Worm (Caenorhabditis elegans) whole organism, L3 larva: Measurements from ENCODE around the gene fmo-4.

Experiments
- R02D3.7 ChIP-seq: fragments of 150-350 bp; optimal IDR thresholded peaks from 2 replicates; lab custom pipeline; 2014; ENCODE audit warnings: missing biosample characterization, missing genetic modification characterization
- ama-1 ChIP-seq: fragments of 150-350 bp; optimal IDR thresholded peaks from 2 replicates; lab custom pipeline; 2018
- daf-12 ChIP-seq: fragments of 150-350 bp; optimal IDR thresholded peaks from 2 replicates; lab custom pipeline; 2014; ENCODE audit warnings: missing biosample characterization, missing genetic modification reagents, missing genetic modification characterization
- elt-1 ChIP-seq: fragments of 150-350 bp; optimal IDR thresholded peaks from 2 replicates; lab custom pipeline; 2014; ENCODE audit warnings: missing biosample characterization, missing genetic modification characterization
- elt-2 ChIP-seq: sonication (generic microtip); optimal IDR thresholded peaks from 2 replicates; lab custom pipeline; 2016; ENCODE audit warnings: missing genetic modification reagents, mild to moderate bottlenecking, missing genetic modification characterization, missing compliant biosample characterization
- fkh-2 ChIP-seq: fragments of 150-350 bp; optimal IDR thresholded peaks from 2 replicates; lab custom pipeline; 2014; ENCODE audit warnings: missing biosample characterization, missing genetic modification reagents, missing genetic modification characterization
- hmg-11 ChIP-seq: sonication (generic microtip); optimal IDR thresholded peaks from 2 replicates; lab custom pipeline; 2016; ENCODE audit warnings: missing genetic modification characterization, missing compliant biosample characterization
- jun-1 ChIP-seq: fragments of 150-350 bp; optimal IDR thresholded peaks from 2 replicates; lab custom pipeline; 2014; ENCODE audit warnings: missing biosample characterization, missing genetic modification reagents, missing genetic modification characterization
- lin-15B ChIP-seq: fragments of 150-350 bp; optimal IDR thresholded peaks from 2 replicates; lab custom pipeline; 2014; ENCODE audit warnings: missing biosample characterization, missing genetic modification characterization
- lin-39 ChIP-seq: fragments of 150-350 bp; optimal IDR thresholded peaks from 2 replicates; lab custom pipeline; 2018; ENCODE audit warnings: missing biosample characterization, missing genetic modification reagents, missing genetic modification characterization
- lsy-12 ChIP-seq: sonication (generic microtip); optimal IDR thresholded peaks from 2 replicates; lab custom pipeline; 2016; ENCODE audit warnings: mild to moderate bottlenecking, missing genetic modification characterization, missing compliant biosample characterization
- mdl-1 ChIP-seq: fragments of 150-350 bp; optimal IDR thresholded peaks from 2 replicates; lab custom pipeline; 2014; ENCODE audit warnings: missing biosample characterization, missing genetic modification characterization
- mml-1 ChIP-seq: fragments of 150-350 bp; sonication (generic microtip); optimal IDR thresholded peaks from 3 replicates; lab custom pipeline; 2014; ENCODE audit warnings: missing biosample characterization, missing genetic modification characterization
- nfya-1 ChIP-seq: sonication (generic microtip); optimal IDR thresholded peaks from 2 replicates; lab custom pipeline; 2017; ENCODE audit warnings: missing genetic modification characterization, mild to moderate bottlenecking, missing compliant biosample characterization, antibody characterized with exemption, moderate library complexity; ENCODE audit not compliant: insufficient read depth
- nhr-23 ChIP-seq: fragments of 150-350 bp; optimal IDR thresholded peaks from 2 replicates; lab custom pipeline; 2014; ENCODE audit warnings: missing biosample characterization, missing genetic modification reagents, missing genetic modification characterization
- nhr-43 ChIP-seq: sonication (generic microtip); optimal IDR thresholded peaks from 2 replicates; lab custom pipeline; 2016; ENCODE audit warnings: mild to moderate bottlenecking, missing genetic modification characterization, missing compliant biosample characterization; ENCODE audit not compliant: poor library complexity, severe bottlenecking
- nhr-76 ChIP-seq: fragments of 150-350 bp; sonication (generic microtip); optimal IDR thresholded peaks from 5 replicates; lab custom pipeline; 2014; ENCODE audit warnings: missing biosample characterization, missing genetic modification characterization
- nhr-77 ChIP-seq: fragments of 150-350 bp; optimal IDR thresholded peaks from 2 replicates; lab custom pipeline; 2014; ENCODE audit warnings: missing biosample characterization, missing genetic modification characterization
- pha-4 ChIP-seq: fragments of 150-350 bp; optimal IDR thresholded peaks from 2 replicates; lab custom pipeline; 2014; ENCODE audit warnings: missing biosample characterization, missing genetic modification reagents, missing genetic modification characterization
- pqm-1 ChIP-seq: fragments of 150-350 bp; optimal IDR thresholded peaks from 2 replicates; lab custom pipeline; 2017; ENCODE audit warnings: missing biosample characterization, missing genetic modification characterization, inconsistent platforms
- sea-2 ChIP-seq: fragments of 150-350 bp; sonication (generic microtip); optimal IDR thresholded peaks from 4 replicates; lab custom pipeline; 2014; ENCODE audit warnings: missing biosample characterization, missing genetic modification reagents, missing genetic modification characterization
- skn-1 ChIP-seq: fragments of 150-350 bp; optimal IDR thresholded peaks from 2 replicates; lab custom pipeline; 2014; ENCODE audit warnings: missing biosample characterization, missing genetic modification characterization
- snpc-4 ChIP-seq: fragments of 150-350 bp; optimal IDR thresholded peaks from 2 replicates; lab custom pipeline; 2014; ENCODE audit warnings: missing biosample characterization, missing genetic modification characterization
- unc-39 ChIP-seq: sonication (generic microtip); optimal IDR thresholded peaks from 4 replicates; lab custom pipeline; 2017; ENCODE audit warnings: missing biosample characterization, missing genetic modification characterization
- ztf-4 ChIP-seq: fragments of 150-350 bp; optimal IDR thresholded peaks from 2 replicates; lab custom pipeline; 2014; ENCODE audit warnings: missing biosample characterization, missing genetic modification characterization

fmo-4 gene

DNA sequence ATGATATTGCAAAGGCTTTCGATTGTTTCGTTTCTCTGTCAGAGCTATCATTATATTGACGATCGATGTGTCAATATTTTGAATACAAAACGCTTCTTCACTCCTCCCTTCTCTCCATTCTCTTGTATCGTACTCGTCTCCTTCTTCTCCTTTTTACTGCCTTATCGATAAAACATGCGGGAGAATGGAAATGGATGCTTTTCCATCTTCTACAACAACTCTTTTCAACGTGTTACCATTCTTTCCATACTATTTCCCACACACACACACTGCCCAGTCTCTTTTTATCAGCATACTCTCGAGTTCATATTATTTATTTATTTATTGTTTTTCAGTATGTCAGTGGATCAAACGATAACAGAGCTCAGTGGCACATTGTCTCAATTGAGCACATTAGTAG lies 27.9 kb downstream of the fmo-4 start, which contains the start of gene C50B8.6:
TSS of gene C50B8.6 (plus strand) at position 336 of the 400 bp plus-strand sequence.
- TF ChIP-seq pha-4 (tag; lab: Kevin White, UChicago), result peak; percentile 52
- TF ChIP-seq elt-2, result peak; percentile 67
- no peak for TF ChIP-seq jun-1 (tag; lab: Kevin White, UChicago)
- TF ChIP-seq ama-1 (lab: Kevin White, UChicago), result no peak

DNA sequence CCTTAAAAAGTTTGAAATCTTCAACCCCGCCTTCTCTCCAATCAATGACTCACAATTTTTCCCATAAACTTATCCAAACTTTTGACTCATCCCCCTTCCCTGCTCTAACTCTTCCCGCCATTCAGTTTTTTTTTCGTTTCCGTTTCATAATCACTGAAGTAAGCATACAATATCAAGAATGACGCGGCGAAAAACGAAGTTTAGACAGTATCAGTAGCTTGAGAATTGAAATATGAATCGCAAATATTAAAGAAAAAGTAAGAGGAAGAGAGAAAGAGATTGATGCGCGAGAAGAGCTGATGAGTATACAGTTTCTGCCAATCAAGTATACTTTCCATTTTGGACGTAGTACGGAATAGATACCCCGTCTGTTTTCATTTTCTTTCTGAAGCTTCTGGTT lies 29.0 kb downstream of the fmo-4 start:
- no peak for TF ChIP-seq elt-1 (tag; lab: Kevin White, UChicago)
- no peak for TF ChIP-seq lin-15B (tag; lab: Kevin White, UChicago)
- no peak for TF ChIP-seq mdl-1 (tag; lab: Kevin White, UChicago)
- TF ChIP-seq ama-1 (lab: Kevin White, UChicago), result no peak
- TF ChIP-seq fkh-2 (tag; lab: Kevin White, UChicago), result no peak
- TF ChIP-seq jun-1 (tag; lab: Kevin White, UChicago), result no peak
- TF ChIP-seq skn-1, result no peak

DNA sequence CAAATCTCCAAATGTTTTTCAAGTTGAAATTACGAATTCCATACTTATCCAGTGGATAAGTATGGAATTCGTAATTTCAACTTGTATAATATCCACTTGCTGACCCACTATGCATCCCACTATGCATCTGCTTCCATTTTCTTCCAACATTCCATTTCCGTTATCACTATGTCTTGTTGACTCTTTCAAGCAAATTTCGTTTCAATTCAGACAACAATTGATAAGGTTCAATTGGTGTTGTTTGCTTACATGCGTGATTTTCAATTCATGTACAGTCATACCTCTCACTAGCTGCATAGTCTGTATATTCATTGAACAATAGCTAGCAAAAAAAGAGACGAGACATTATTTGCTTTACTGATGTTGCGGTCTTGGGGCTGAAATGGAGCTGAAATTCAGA lies 29.7 kb downstream of the fmo-4 start:
- TF ChIP-seq pha-4 (tag; lab: Kevin White, UChicago) (peak; percentile 86), unc-39 (tag; lab: Kevin White, UChicago) (no peak), pqm-1 (tag; lab: Kevin White, UChicago) (peak; percentile 80), lsy-12 (tag; lab: Kevin White, UChicago) (no peak), elt-2 (peak; percentile 71)

DNA sequence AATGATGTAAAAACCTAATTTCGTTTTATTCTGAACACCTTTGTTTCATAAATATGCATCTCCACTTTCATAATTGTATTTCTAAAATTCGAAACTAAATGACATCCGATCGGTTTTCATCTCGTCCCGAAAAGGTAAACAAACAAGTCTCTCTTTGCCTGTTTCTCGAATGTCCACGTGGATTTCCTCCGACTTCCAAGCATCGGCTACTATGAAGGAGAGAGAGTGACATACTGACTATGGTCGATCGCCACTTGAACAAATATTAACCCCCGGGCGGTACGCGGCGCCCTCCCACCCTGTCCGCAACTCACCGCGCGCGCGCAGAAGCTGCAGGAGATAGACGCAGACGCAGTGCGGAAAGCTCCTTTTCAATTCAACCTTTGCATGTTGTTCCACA lies 30.6 kb downstream of the fmo-4 start:
- TF ChIP-seq snpc-4 (tag; lab: Kevin White, UChicago), result no peak
- no peak for TF ChIP-seq daf-12 (tag; lab: Kevin White, UChicago)
- peak; percentile 75 for TF ChIP-seq pha-4 (tag; lab: Kevin White, UChicago)
- TF ChIP-seq ztf-4 (tag; lab: Kevin White, UChicago), result no peak
- TF ChIP-seq elt-2, result no peak
- no peak for TF ChIP-seq R02D3.7
- no peak for TF ChIP-seq nhr-77

DNA sequence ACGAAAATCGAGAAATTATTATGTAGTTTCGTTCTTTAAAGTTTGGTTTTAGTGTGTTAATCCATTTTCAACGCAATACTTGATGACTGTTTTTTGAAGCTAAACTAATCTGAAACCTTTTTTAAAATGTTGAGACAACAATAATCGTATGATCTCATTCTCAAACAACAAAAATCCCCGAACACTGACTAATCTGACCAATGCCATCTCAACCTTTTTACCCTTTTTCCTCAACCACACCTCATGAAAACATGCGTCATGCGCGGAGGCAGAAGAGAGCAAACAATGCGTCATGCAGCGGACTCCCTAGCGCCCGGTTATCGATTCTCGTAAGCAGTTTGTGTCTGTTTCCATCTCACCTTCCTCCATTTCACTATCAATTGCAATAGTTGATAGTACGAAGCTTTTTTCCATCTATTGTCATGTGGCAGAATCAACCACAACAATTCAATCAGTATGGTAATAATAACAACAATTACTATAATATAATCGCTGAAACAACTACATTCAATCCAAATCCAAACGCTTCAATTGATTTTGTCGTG lies 34.7 kb downstream of the fmo-4 start, which contains the start of gene C50B8.4:
TSS of gene C50B8.4 (plus strand) at position 299 of the 545 bp plus-strand sequence.
- TF ChIP-seq pqm-1 (tag; lab: Kevin White, UChicago) (peak; percentile 64), elt-2 (peak; percentile 67), snpc-4 (tag; lab: Kevin White, UChicago) (peak; percentile 24), pha-4 (tag; lab: Kevin White, UChicago) (peak; percentile 24), lsy-12 (tag; lab: Kevin White, UChicago) (no peak)
- TF ChIP-seq, all 47 proteins: peak for 4

DNA sequence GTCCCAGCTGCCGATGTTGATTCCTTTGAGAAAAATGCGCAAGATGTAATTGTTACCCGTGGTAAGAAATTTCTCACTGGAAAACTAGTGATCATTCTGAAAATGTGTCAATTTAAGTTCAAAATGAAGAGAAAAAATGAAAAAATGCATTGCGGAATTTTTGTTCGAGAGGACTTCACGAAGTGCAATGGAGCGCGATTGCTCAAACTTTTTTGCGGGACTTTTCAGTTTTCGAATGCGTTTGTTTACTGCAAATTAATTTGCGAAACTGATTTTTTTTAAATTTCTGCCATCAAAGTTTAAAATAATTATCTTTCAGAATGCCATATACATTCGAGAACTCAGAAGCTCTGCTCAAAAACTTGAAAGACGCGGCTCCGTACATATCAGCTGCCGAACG lies 38.0 kb downstream of the fmo-4 start, which contains the start of the genes nuaf-1 and bir-2:
TSS of gene nuaf-1 (minus strand) at position 98 of the 400 bp plus-strand sequence.
TSS of gene bir-2 (plus strand) at position 318 of the 400 bp plus-strand sequence.
- TF ChIP-seq hmg-11 (tag; lab: Kevin White, UChicago), result peak; percentile 54
- TF ChIP-seq lin-15B (tag; lab: Kevin White, UChicago), result peak; percentile 91
- peak; percentile 42 for TF ChIP-seq pqm-1 (tag; lab: Kevin White, UChicago)
- TF ChIP-seq mml-1 (tag; lab: Kevin White, UChicago), result no peak
- TF ChIP-seq nhr-76 (tag; lab: Kevin White, UChicago), result no peak
- TF ChIP-seq elt-2, result peak; percentile 21
- TF ChIP-seq nfya-1 (tag; lab: Kevin White, UChicago), result peak; percentile 55
- TF ChIP-seq snpc-4 (tag; lab: Kevin White, UChicago), result peak; percentile 43
- no peak for TF ChIP-seq skn-1
- TF ChIP-seq R02D3.7, result peak; percentile 37
- peak; percentile 7 for TF ChIP-seq nhr-43 (tag; lab: Kevin White, UChicago)
- TF ChIP-seq nhr-23 (tag; lab: Kevin White, UChicago), result peak; percentile 57
- TF ChIP-seq pha-4 (tag; lab: Kevin White, UChicago), result peak; percentile 85
- peak; percentile 50 for TF ChIP-seq lin-39 (tag; lab: Kevin White, UChicago)
- TF ChIP-seq sea-2 (GFP tag; lab: Kevin White, UChicago), result no peak

DNA sequence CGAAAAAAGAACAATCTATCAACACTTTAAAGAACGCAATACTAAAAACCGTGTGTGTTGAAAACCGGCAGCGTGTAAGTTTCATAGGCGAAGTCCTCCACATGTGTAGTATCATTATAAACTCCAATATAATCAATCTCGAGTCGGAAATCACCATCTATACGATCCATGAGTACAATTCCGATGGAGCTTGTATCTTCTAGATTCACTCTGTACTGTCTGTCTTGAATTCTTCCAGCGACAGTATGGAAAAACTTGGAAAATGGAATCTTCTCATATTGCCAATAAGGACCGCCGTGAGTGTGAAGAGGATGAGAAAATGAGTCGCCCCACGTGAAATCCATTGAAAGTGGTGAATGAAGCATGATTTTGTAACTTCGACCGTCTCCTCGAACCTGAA lies 39.5 kb downstream of the fmo-4 start:
- peak; percentile 76 for TF ChIP-seq ama-1 (lab: Kevin White, UChicago)
- TF ChIP-seq lsy-12 (tag; lab: Kevin White, UChicago), result peak; percentile 33
- no peak for TF ChIP-seq unc-39 (tag; lab: Kevin White, UChicago)
- TF ChIP-seq nhr-77, result no peak
- TF ChIP-seq nhr-43 (tag; lab: Kevin White, UChicago), result peak; percentile 55
- TF ChIP-seq elt-2, result peak; percentile 16
- TF ChIP-seq daf-12 (tag; lab: Kevin White, UChicago), result no peak
